Worm (Caenorhabditis elegans) whole organism, L4 larva: ENCODE measurements around the gene F54E4.3.

Experiments
- F10B5.3 ChIP-seq: sonication (generic microtip); optimal IDR thresholded peaks from 2 replicates; lab custom pipeline; 2016; ENCODE audit warnings: mild to moderate bottlenecking, missing genetic modification characterization, missing compliant biosample characterization
- F37D6.2 ChIP-seq: sonication (generic microtip); optimal IDR thresholded peaks from 2 replicates; lab custom pipeline; 2016; ENCODE audit warnings: mild to moderate bottlenecking, missing genetic modification characterization, missing compliant biosample characterization
- R02D3.7 ChIP-seq: fragments of 150-350 bp; sonication (generic microtip); optimal IDR thresholded peaks from 3 replicates; lab custom pipeline; 2014; ENCODE audit warnings: missing biosample characterization, missing genetic modification characterization
- aha-1 ChIP-seq: fragments of 150-350 bp; peaks from one replicate; lab custom pipeline; 2014; ENCODE audit warnings: missing biosample characterization, missing genetic modification characterization
- aly-2 ChIP-seq: sonication (generic microtip); optimal IDR thresholded peaks from 2 replicates; lab custom pipeline; 2018; ENCODE audit warnings: missing biosample characterization, missing genetic modification characterization
- arid-1 ChIP-seq: fragments of 200-800 bp; sonication (Bioruptor generic); conservative IDR thresholded peaks from 2 replicates; pipeline ENCODE4 v1.3.6; 2022; ENCODE audit warnings: missing genetic modification reagents, missing genetic modification characterization, missing compliant biosample characterization
- daf-12 ChIP-seq: fragments of 150-350 bp; optimal IDR thresholded peaks from 2 replicates; lab custom pipeline; 2014; ENCODE audit warnings: missing biosample characterization, missing genetic modification reagents, missing genetic modification characterization
- daf-16 ChIP-seq, 3 experiments: sonication (generic microtip); optimal IDR thresholded peaks; 2 replicates each; lab custom pipeline; 2016 to 2017; ENCODE audit warnings: missing genetic modification characterization in 3 of 3, missing genetic modification reagents in 3 of 3, mild to moderate bottlenecking in 2 of 3, missing compliant biosample characterization in 2 of 3, missing biosample characterization in 1 of 3, moderate library complexity in 1 of 3
- duxl-1 ChIP-seq: sonication (generic microtip); optimal IDR thresholded peaks from 2 replicates; lab custom pipeline; 2016; ENCODE audit warnings: mild to moderate bottlenecking, missing genetic modification characterization, moderate library complexity, missing compliant biosample characterization; ENCODE audit not compliant: poor library complexity
- dve-1 ChIP-seq: sonication (generic microtip); optimal IDR thresholded peaks from 2 replicates; lab custom pipeline; 2017; ENCODE audit warnings: antibody characterized with exemption, mild to moderate bottlenecking, missing genetic modification characterization, missing compliant biosample characterization; ENCODE audit not compliant: insufficient read depth
- fos-1 ChIP-seq: fragments of 150-350 bp; optimal IDR thresholded peaks from 2 replicates; lab custom pipeline; 2014; ENCODE audit warnings: missing biosample characterization, missing genetic modification characterization
- hlh-11 ChIP-seq: fragments of 200-800 bp; sonication (Bioruptor generic); optimal IDR thresholded peaks from 2 replicates; lab custom pipeline; 2018; ENCODE audit warnings: mild to moderate bottlenecking, missing genetic modification characterization, missing compliant biosample characterization
- lim-7 ChIP-seq: fragments of 200-800 bp; sonication (Bioruptor generic); IDR thresholded peaks from 2 replicates; pipeline ENCODE4 v1.3.6; 2022; ENCODE audit warnings: missing genetic modification characterization, missing compliant biosample characterization
- lin-13 ChIP-seq: fragments of 150-350 bp; optimal IDR thresholded peaks from 2 replicates; lab custom pipeline; 2014; ENCODE audit warnings: missing biosample characterization, missing genetic modification reagents, missing genetic modification characterization
- madf-5 ChIP-seq, 2 experiments: fragments of 200-800 bp; sonication (Bioruptor generic); IDR thresholded peaks; 2 replicates each; pipeline ENCODE4 v1.3.6; 2022; ENCODE audit warnings: missing compliant biosample characterization in 2 of 2, missing genetic modification characterization in 2 of 2
- mdl-1 ChIP-seq, 2 experiments: fragments of 150-350 bp in 1 of 2; sonication (generic microtip) in 1 of 2; optimal IDR thresholded peaks; 2 replicates each; lab custom pipeline; 2014 to 2017; ENCODE audit warnings: missing biosample characterization in 2 of 2, missing genetic modification characterization in 2 of 2
- mdt-29 ChIP-seq: fragments of 200-800 bp; sonication (Bioruptor generic); IDR thresholded peaks from 2 replicates; pipeline ENCODE4 v1.3.6; 2022; ENCODE audit warnings: missing genetic modification reagents, missing genetic modification characterization, missing compliant biosample characterization
- mep-1 ChIP-seq: fragments of 150-350 bp; sonication (generic microtip); optimal IDR thresholded peaks from 3 replicates; lab custom pipeline; 2014; ENCODE audit warnings: missing biosample characterization, missing genetic modification characterization
- mxl-2 ChIP-seq: fragments of 200-800 bp; sonication (Bioruptor generic); conservative IDR thresholded peaks from 2 replicates; pipeline ENCODE4 v1.3.6; 2022; ENCODE audit warnings: missing genetic modification reagents, missing genetic modification characterization, missing compliant biosample characterization
- nhr-11 ChIP-seq: fragments of 150-350 bp; optimal IDR thresholded peaks from 2 replicates; lab custom pipeline; 2014; ENCODE audit warnings: missing biosample characterization, missing genetic modification characterization
- nhr-111 ChIP-seq: fragments of 200-800 bp; sonication (Bioruptor generic); optimal IDR thresholded peaks from 2 replicates; lab custom pipeline; 2018; ENCODE audit warnings: mild to moderate bottlenecking, missing genetic modification characterization, missing compliant biosample characterization
- nhr-42 ChIP-seq: fragments of 200-800 bp; sonication (Bioruptor generic); IDR thresholded peaks from 2 replicates; pipeline ENCODE4 v1.3.6; 2022; ENCODE audit warnings: missing genetic modification characterization, missing compliant biosample characterization
- nhr-77 ChIP-seq: fragments of 150-350 bp; optimal IDR thresholded peaks from 2 replicates; lab custom pipeline; 2014; ENCODE audit warnings: missing biosample characterization, missing genetic modification characterization
- pha-4 ChIP-seq, 2 experiments: fragments of 150-350 bp in 1 of 2; fragments of 200-800 bp in 1 of 2; sonication (Bioruptor generic) in 1 of 2; IDR thresholded peaks in 1 of 2; optimal IDR thresholded peaks in 1 of 2; 2 replicates each; pipeline versions ENCODE4 v1.3.6 to Lab custom; 2014 to 2022; ENCODE audit warnings: missing genetic modification characterization in 2 of 2, missing genetic modification reagents in 2 of 2, missing biosample characterization in 1 of 2, missing compliant biosample characterization in 1 of 2
- pqm-1 ChIP-seq: sonication (generic microtip); optimal IDR thresholded peaks from 2 replicates; lab custom pipeline; 2017; ENCODE audit warnings: missing biosample characterization, missing genetic modification characterization
- rbr-2 ChIP-seq: sonication (generic microtip); optimal IDR thresholded peaks from 2 replicates; lab custom pipeline; 2016; ENCODE audit warnings: missing genotype, missing genetic modification characterization, missing compliant biosample characterization
- tag-97 ChIP-seq: fragments of 200-800 bp; sonication (Bioruptor generic); IDR thresholded peaks from 2 replicates; pipeline ENCODE4 v1.3.6; 2022; ENCODE audit warnings: missing genetic modification characterization, missing compliant biosample characterization
- tra-1 ChIP-seq: fragments of 200-800 bp; sonication (Bioruptor generic); IDR thresholded peaks from 2 replicates; pipeline ENCODE4 v1.3.6; 2022; ENCODE audit warnings: missing genetic modification reagents, missing genetic modification characterization, missing compliant biosample characterization
- unc-130 ChIP-seq: sonication (generic microtip); optimal IDR thresholded peaks from 2 replicates; lab custom pipeline; 2016; ENCODE audit warnings: missing genetic modification reagents, missing genetic modification characterization, missing compliant biosample characterization
- unc-62 ChIP-seq, 3 experiments: fragments of 150-350 bp in 1 of 3; sonication (generic microtip); optimal IDR thresholded peaks in 2 of 3; peaks in 1 of 3; 1 replicate in 1 of 3; 2 replicates in 2 of 3; lab custom pipeline; 2014 to 2017; ENCODE audit warnings: missing biosample characterization in 3 of 3, missing genetic modification characterization in 3 of 3, missing genetic modification reagents in 3 of 3, missing genotype in 1 of 3
- ztf-11 ChIP-seq: fragments of 150-350 bp; optimal IDR thresholded peaks from 2 replicates; lab custom pipeline; 2014; ENCODE audit warnings: missing biosample characterization, missing genetic modification characterization
- ztf-7 ChIP-seq: fragments of 150-350 bp; optimal IDR thresholded peaks from 2 replicates; lab custom pipeline; 2014; ENCODE audit warnings: missing biosample characterization, missing genetic modification characterization

Gene F54E4.3

ce11 chrX:14674028-14674427, 37.8 kb upstream of the F54E4.3 start, which contains the start of gene slt-1:
Gene slt-1 (plus strand): TSS chrX:14674328.
- TF ChIP-seq arid-1 (GFP tag; lab: Robert Waterston, UW) (no peak), nhr-11 (peak; percentile 33), lin-13 (GFP tag; lab: Kevin White, UChicago) (no peak)

DNA sequence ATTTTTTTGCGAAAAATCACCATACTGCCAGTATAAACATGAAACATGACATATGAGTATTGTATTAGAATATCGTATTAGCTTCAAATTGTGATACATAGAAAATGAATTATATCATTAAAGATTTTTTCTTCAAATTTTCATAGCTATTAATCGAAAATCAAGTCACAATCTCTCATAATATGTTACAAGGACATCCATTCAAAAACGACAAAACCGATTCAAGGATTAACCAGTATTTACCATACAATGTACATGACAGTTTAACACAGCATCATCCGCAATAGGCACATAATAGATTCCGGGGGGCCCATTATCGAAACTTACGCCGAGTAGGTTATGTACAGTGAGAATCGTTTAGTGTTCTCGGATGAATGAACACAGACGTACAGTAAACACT, 35.1 kb upstream of the F54E4.3 start:
- peak; percentile 87 for TF ChIP-seq aha-1 (tag; lab: Kevin White, UChicago)
- TF ChIP-seq unc-62 (GFP tag; optimal IDR thresholded peaks at IDR 0.05 in 1 of 2; lab: Kevin White, UChicago) = peak in 1 of 2 experiments; percentile 55
- no peak for TF ChIP-seq unc-62 (tag; optimal IDR thresholded peaks at IDR 0.05; lab: Kevin White, UChicago)
- no peak for TF ChIP-seq nhr-77

- TF ChIP-seq unc-62 (GFP tag; optimal IDR thresholded peaks at IDR 0.05 in 1 of 2; lab: Kevin White, UChicago) (peak in 1 of 2 experiments; percentile 71), unc-62 (tag; optimal IDR thresholded peaks at IDR 0.05; lab: Kevin White, UChicago) (no peak), mdt-29 (GFP tag; lab: Robert Waterston, UW) (no peak), pqm-1 (tag; lab: Kevin White, UChicago) (no peak), ztf-7 (tag; lab: Kevin White, UChicago) (no peak), rbr-2 (tag; lab: Kevin White, UChicago) (no peak), pha-4 (GFP tag; IDR thresholded peaks at IDR 0.05; lab: Robert Waterston, UW) (no peak), pha-4 (tag; optimal IDR thresholded peaks at IDR 0.05; lab: Kevin White, UChicago) (no peak), tag-97 (GFP tag; lab: Robert Waterston, UW) (no peak), hlh-11 (tag; lab: Kevin White, UChicago) (no peak)
Observed at ce11 chrX:14664028-14664427, 27.8 kb upstream of the F54E4.3 start, which contains the start of gene C26G2.2. Gene C26G2.2 (plus strand): TSS chrX:14664328.

DNA sequence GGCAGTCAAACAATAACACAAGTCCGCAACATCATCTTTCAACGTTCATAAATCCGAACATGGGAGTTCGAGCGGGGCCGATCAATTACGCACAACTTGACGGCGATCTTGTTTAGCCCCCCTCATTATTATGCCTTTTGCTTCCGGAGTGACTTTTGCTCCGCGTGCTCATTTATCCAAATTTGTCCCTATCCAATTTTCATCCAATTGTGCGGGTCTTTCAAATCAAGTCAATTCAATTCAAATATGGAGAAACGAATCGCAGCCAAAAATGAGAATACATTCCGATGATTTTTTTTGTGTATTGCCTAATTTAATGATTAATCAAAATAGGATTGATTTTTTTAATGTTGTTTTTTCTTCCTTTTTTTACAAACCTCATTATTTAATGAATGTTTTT, 26.2 kb upstream of the F54E4.3 start:
- TF ChIP-seq nhr-42 (GFP tag; lab: Robert Waterston, UW) = no peak
- TF ChIP-seq unc-62 (GFP tag; optimal IDR thresholded peaks at IDR 0.05 in 1 of 2; lab: Kevin White, UChicago) = peak in 1 of 2 experiments; percentile 12
- no peak for TF ChIP-seq unc-62 (tag; optimal IDR thresholded peaks at IDR 0.05; lab: Kevin White, UChicago)
- TF ChIP-seq, all 104 proteins: peak for 1

- no peak for TF ChIP-seq hlh-11 (tag; lab: Kevin White, UChicago)
- no peak for TF ChIP-seq nhr-111 (GFP tag; lab: Kevin White, UChicago)
- no peak for TF ChIP-seq R02D3.7
- TF ChIP-seq daf-16 (GFP tag; optimal IDR thresholded peaks at IDR 0.05; lab: Kevin White, UChicago) = no peak
- no peak for TF ChIP-seq daf-16 (tag; optimal IDR thresholded peaks at IDR 0.05; lab: Kevin White, UChicago)
- TF ChIP-seq daf-12 (tag; lab: Kevin White, UChicago) = no peak
- no peak for TF ChIP-seq mdt-29 (GFP tag; lab: Robert Waterston, UW)
- TF ChIP-seq ztf-7 (tag; lab: Kevin White, UChicago) = no peak
- TF ChIP-seq mdl-1 (tag; optimal IDR thresholded peaks at IDR 0.05; lab: Kevin White, UChicago) = no peak
- no peak for TF ChIP-seq unc-130
- no peak for TF ChIP-seq nhr-11
- no peak for TF ChIP-seq madf-5 (GFP tag; IDR thresholded peaks at IDR 0.05; lab: Robert Waterston, UW)
- no peak for TF ChIP-seq mep-1 (tag; lab: Kevin White, UChicago)
Observed at ce11 chrX:14661918-14662317, 25.7 kb upstream of the F54E4.3 start.

DNA sequence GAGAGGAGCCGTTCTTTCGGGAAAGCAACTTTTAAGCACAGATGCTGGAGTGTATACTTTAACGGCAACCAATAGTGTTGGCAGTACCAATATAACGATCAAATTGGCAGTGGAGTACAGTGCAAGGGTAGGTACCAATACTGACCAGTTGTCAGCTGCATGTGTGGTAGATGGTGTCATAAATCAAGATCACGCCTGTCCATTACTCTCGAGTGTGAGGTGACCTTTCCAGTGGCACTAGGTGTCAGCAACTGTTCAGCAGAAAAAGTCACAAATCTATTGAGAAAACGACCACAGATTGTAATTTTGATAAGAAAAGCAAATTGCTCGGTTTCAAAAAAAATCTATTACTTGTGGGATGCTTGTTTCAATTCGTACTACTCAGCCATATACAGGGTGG, 23.2 kb upstream of the F54E4.3 start:
- no peak for TF ChIP-seq tra-1 (GFP tag; lab: Robert Waterston, UW)
- TF ChIP-seq lin-13 (GFP tag; lab: Kevin White, UChicago) = no peak
- TF ChIP-seq dve-1 (tag; lab: Kevin White, UChicago) = no peak
- no peak for TF ChIP-seq F10B5.3 (tag; lab: Kevin White, UChicago)
- TF ChIP-seq aha-1 (tag; lab: Kevin White, UChicago) = no peak
- TF ChIP-seq ztf-11 (tag; lab: Kevin White, UChicago) = no peak
- no peak for TF ChIP-seq aly-2 (tag; lab: Kevin White, UChicago)
- TF ChIP-seq nhr-11 = no peak
- no peak for TF ChIP-seq lim-7 (GFP tag; lab: Robert Waterston, UW)
- no peak for TF ChIP-seq mxl-2 (GFP tag; lab: Robert Waterston, UW)
- no peak for TF ChIP-seq fos-1
- TF ChIP-seq F37D6.2 (tag; lab: Kevin White, UChicago) = no peak
- no peak for TF ChIP-seq duxl-1 (tag; lab: Kevin White, UChicago)
- TF ChIP-seq, all 104 proteins: peak for 0
